Fruit fly (Drosophila melanogaster): Measurements from ENCODE around the gene mnb.

dm6 chrX:17886107-17886448 lies 944 bp downstream of the mnb start:
- TF ChIP-seq h (optimal IDR thresholded peaks at IDR 0.05) (no peak), psq (optimal IDR thresholded peaks at IDR 0.05) (no peak)

All from Kc167 (cell line).